Fruit fly (Drosophila melanogaster) whole organism, larva: ENCODE measurements around the gene B-H2.
A peak's percentile ranks its signal among the peaks of the same experiment; 100 is the strongest.

Experiments
- noc ChIP-seq: fragments of 200-800 bp; sonication (Bioruptor generic); optimal IDR thresholded peaks from 3 replicates; lab custom pipeline; 2019; ENCODE audit warnings: missing biosample characterization, mild to moderate bottlenecking, missing genetic modification characterization, moderate library complexity

B-H2 gene

dm6 chrX:17297070-17297689 is 17.2 kb upstream of the B-H2 start:
- TF ChIP-seq noc (tag; lab: Kevin White, UChicago): no peak

dm6 chrX:17297924-17298591 is 16.3 kb upstream of the B-H2 start:
- no peak for TF ChIP-seq noc (tag; lab: Kevin White, UChicago)

- TF ChIP-seq noc (tag; lab: Kevin White, UChicago): peak; percentile 70
Measured at dm6 chrX:17298900-17299836, 15.2 kb upstream of the B-H2 start.

dm6 chrX:17300609-17301208 is 13.7 kb upstream of the B-H2 start:
- TF ChIP-seq noc (tag; lab: Kevin White, UChicago): no peak

dm6 chrX:17301705-17302104 is 12.7 kb upstream of the B-H2 start, which contains the start of gene Fim:
Gene Fim, minus strand, starts transcription at chrX:17301929.
- no peak for TF ChIP-seq noc (tag; lab: Kevin White, UChicago)

dm6 chrX:17302202-17303061 is 11.9 kb upstream of the B-H2 start:
- TF ChIP-seq noc (tag; lab: Kevin White, UChicago): no peak

DNA sequence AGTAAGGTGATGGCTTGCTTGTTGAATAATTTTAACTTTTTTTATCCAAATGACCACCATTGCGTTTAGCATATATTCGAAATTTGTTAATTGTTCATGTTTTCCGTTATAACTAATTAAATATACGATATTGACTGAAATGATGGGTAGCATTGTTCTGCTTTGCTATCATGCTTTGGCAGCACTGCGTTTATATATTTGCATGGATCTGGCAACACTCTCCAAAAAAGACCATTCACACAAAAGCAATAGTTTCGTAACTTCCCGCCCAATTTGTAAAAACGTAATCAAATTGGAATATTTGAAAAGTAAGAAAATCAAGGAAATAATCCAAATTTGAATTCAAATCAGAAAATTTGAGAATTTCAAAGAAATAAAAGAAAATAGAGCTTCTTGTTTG is 8.8 kb upstream of the B-H2 start:
- no peak for TF ChIP-seq noc (tag; lab: Kevin White, UChicago)

dm6 chrX:17308211-17308610 is 6.2 kb upstream of the B-H2 start:
- no peak for TF ChIP-seq noc (tag; lab: Kevin White, UChicago)

- TF ChIP-seq noc (tag; lab: Kevin White, UChicago): no peak
Measured at dm6 chrX:17313346-17313745, 1.0 kb upstream of the B-H2 start.

dm6 chrX:17315566-17315965 is 1.2 kb downstream of the B-H2 start:
- TF ChIP-seq noc (tag; lab: Kevin White, UChicago): no peak

- no peak for TF ChIP-seq noc (tag; lab: Kevin White, UChicago)
Measured at dm6 chrX:17316723-17317262, 2.4 kb downstream of the B-H2 start.

- TF ChIP-seq noc (tag; lab: Kevin White, UChicago): no peak
Measured at dm6 chrX:17322852-17323251, 8.5 kb downstream of the B-H2 start.

dm6 chrX:17329933-17330674 is 15.7 kb downstream of the B-H2 start:
- peak; percentile 56 for TF ChIP-seq noc (tag; lab: Kevin White, UChicago)
